Worm (Caenorhabditis elegans): ENCODE results near the gene R13H4.6.

DNA sequence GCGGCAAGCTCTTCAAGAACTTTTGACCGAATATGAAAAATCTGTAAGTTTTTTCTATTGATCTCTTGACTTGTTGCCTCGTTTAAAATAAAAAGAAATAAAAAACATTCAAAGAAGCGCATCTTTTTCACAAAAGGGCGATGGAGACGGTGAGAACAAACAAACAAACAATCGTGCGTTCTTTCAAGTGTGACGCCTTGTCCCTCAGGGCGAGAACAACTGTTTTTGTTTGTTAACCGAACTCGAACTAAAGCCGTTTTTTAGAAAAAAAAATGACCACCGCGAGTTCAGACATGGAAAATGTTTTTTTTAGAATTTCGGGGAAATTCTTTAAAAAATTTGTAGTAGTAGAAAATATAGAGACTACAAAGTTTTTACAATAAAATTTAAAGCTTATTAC, 15.9 kb upstream of the R13H4.6 start:
- TF ChIP-seq hlh-30 (tag; optimal IDR thresholded peaks at IDR 0.05; ENCODE audit: insufficient read depth), result no peak
- no peak for TF ChIP-seq snpc-4 (tag; optimal IDR thresholded peaks at IDR 0.05)
- TF ChIP-seq ama-1 (optimal IDR thresholded peaks at IDR 0.05), result no peak
- TF ChIP-seq lin-39 (tag; optimal IDR thresholded peaks at IDR 0.05), result no peak
- TF ChIP-seq nhr-28 (tag; optimal IDR thresholded peaks at IDR 0.05), result no peak
- no peak for TF ChIP-seq fkh-10 (GFP tag; optimal IDR thresholded peaks at IDR 0.05)
- no peak for TF ChIP-seq pqm-1 (tag; optimal IDR thresholded peaks at IDR 0.05)
- no peak for TF ChIP-seq ces-1 (GFP tag; optimal IDR thresholded peaks at IDR 0.05)
- no peak for TF ChIP-seq daf-16 (GFP tag; optimal IDR thresholded peaks at IDR 0.05)
- TF ChIP-seq daf-16 (tag; optimal IDR thresholded peaks at IDR 0.05), result no peak
- TF ChIP-seq nhr-11 (tag; optimal IDR thresholded peaks at IDR 0.05), result no peak
- TF ChIP-seq dve-1 (tag; optimal IDR thresholded peaks at IDR 0.05; ENCODE audit: insufficient read depth), result no peak
- no peak for TF ChIP-seq skn-1 (tag; optimal IDR thresholded peaks at IDR 0.05)

Measured in whole organism, L4 larva.